Worm (Caenorhabditis elegans): ENCODE results near the gene lips-5.
A peak's percentile ranks its signal among the peaks of the same experiment; 100 is the strongest.

lips-5 gene

DNA sequence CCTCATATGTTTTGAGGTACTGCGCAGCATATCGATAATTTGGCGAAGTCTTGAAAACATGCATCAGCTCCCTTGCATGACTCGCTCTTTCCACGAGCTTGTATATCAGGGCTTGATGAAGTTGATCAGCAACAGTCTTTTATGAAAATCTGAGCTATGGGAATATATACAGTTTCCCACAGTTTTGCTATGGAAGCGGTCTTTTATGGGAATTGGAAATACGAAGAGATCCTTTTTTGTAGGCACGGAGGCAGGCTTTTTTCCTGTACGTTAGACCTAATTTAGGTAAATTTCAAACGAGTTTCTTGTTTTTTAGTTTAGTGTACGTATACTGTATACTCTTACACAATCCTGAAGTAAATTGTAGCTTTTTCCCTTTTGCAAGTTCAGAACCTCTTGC lies 17.6 kb downstream of the lips-5 start, which contains the start of gene T12A7.9:
T12A7.9 (minus strand) TSS at position 101 of the 400 bp plus-strand sequence.
- no peak for TF ChIP-seq pha-4 (tag; optimal IDR thresholded peaks at IDR 0.05)
- no peak for TF ChIP-seq hlh-1 (tag; optimal IDR thresholded peaks at IDR 0.05)
- no peak for TF ChIP-seq mls-2 (tag; optimal IDR thresholded peaks at IDR 0.05)
- TF ChIP-seq zip-8 (tag; optimal IDR thresholded peaks at IDR 0.05): no peak
- TF ChIP-seq ceh-83 (GFP tag; optimal IDR thresholded peaks at IDR 0.05): no peak
- TF ChIP-seq tbx-8 (GFP tag; optimal IDR thresholded peaks at IDR 0.05): no peak
- no peak for TF ChIP-seq nhr-76 (tag; optimal IDR thresholded peaks at IDR 0.05)

DNA sequence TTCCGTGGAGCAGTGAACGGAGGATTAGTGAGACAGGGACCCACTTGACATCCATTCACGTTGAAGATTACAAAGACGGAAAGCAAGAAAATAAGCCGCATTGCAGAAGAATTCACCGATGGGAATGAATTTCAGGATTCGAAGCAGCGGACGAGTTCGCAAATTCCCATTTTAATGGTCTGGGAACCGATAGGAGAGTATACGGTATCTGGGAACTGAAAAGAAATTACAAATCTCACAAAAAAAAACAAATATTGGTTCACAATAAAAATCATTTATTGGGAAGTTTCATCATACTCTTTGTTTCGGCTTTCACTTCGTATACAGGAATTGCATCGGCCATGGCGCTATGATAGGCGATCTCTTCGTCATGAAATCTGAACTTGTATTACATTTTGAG lies 18.5 kb downstream of the lips-5 start, which contains the start of gene T12A7.10:
T12A7.10 (minus strand) TSS at position 101 of the 400 bp plus-strand sequence.
- TF ChIP-seq drap-1 (GFP tag; optimal IDR thresholded peaks at IDR 0.05) (no peak), hlh-1 (tag; optimal IDR thresholded peaks at IDR 0.05) (no peak)

DNA sequence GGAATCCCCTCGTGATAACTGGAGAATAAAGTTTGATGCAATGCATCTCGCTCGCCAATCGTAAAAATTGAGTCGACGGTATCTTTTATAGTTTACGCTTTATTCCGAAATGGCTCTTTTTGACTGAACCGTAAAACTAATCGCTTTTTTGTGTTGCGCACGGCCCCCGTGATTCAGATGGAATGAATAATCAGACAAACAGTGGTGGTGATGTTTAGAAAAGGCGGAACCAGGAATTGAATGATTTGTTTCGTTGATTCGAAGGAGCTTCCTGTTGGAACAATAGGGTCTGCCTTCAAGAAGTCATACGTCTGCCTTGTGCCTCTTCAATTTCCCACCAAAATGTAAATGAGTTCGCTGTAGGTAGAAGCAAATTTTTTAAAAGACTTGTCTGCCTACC lies 19.2 kb downstream of the lips-5 start, which contains the start of gene scl-18:
scl-18 (minus strand) TSS at position 101 of the 400 bp plus-strand sequence.
- TF ChIP-seq snpc-4 (tag; optimal IDR thresholded peaks at IDR 0.05) (no peak), cnd-1 (tag; optimal IDR thresholded peaks at IDR 0.05) (no peak), ztf-11 (tag; optimal IDR thresholded peaks at IDR 0.05) (no peak), lin-13 (tag; optimal IDR thresholded peaks at IDR 0.05) (no peak), unc-120 (tag; optimal IDR thresholded peaks at IDR 0.05; ENCODE audit: poor library complexity, severe bottlenecking) (no peak), bed-3 (GFP tag; optimal IDR thresholded peaks at IDR 0.05) (no peak), ces-1 (GFP tag; optimal IDR thresholded peaks at IDR 0.05) (no peak), elt-3 (tag; optimal IDR thresholded peaks at IDR 0.05) (no peak), pha-4 (tag; optimal IDR thresholded peaks at IDR 0.05) (no peak), hlh-1 (tag; optimal IDR thresholded peaks at IDR 0.05) (no peak), blmp-1 (tag; optimal IDR thresholded peaks at IDR 0.05) (no peak), flh-1 (GFP tag; optimal IDR thresholded peaks at IDR 0.05) (no peak), nhr-28 (tag; optimal IDR thresholded peaks at IDR 0.05) (no peak), nhr-12 (tag; optimal IDR thresholded peaks at IDR 0.05) (no peak), ceh-43 (GFP tag; optimal IDR thresholded peaks at IDR 0.05) (no peak)

DNA sequence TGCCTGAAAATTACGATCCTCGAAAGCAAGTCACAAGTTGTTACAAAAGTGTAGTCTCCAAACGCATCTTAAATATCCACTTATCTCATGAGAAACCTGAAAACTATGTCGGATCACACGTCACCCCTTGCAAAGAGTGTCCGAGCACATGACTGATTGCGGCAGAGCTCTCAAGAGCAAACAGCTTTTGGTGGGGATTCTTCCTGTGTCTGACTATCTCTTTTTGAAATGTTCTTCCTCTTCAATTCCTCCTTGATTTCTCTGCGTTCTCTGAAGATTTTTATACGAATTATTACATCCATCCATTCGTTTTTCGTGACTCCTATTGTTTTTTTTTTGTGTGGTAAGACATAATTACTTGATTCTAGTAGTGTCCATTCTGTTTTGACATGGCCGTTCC lies 24.7 kb downstream of the lips-5 start, which contains the start of gene T12A7.6:
T12A7.6 (plus strand) TSS at position 369 of the 400 bp plus-strand sequence.
- TF ChIP-seq elt-1 (tag; optimal IDR thresholded peaks at IDR 0.05; ENCODE audit: borderline replicate concordance, insufficient read depth) (no peak), hlh-1 (tag; optimal IDR thresholded peaks at IDR 0.05) (no peak), nhr-237 (tag; optimal IDR thresholded peaks at IDR 0.05) (no peak), lin-32 (GFP tag; optimal IDR thresholded peaks at IDR 0.05) (no peak), sem-2 (GFP tag; optimal IDR thresholded peaks at IDR 0.05) (no peak)

DNA sequence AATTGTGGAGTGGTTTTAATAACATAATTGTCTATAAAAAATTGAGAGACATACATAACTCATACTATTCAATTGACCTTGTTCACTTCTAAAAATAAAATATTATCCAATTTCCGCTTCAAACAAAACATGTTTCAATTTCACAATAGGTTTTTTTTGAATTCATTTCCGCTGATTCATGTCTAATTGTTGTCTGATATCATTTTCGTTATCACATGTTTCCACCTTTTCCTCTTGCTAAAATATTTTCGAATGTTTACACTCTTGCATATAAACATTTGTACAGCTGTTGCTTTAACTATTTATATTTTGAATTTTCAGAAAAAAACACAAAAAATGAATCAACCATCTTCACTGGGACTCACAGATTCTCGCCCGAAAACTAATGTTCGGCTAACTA lies 28.2 kb downstream of the lips-5 start, which contains the start of gene gem-4:
gem-4 (plus strand) TSS at position 301 of the 400 bp plus-strand sequence.
- TF ChIP-seq unc-120 (tag; optimal IDR thresholded peaks at IDR 0.05; ENCODE audit: poor library complexity, severe bottlenecking) (no peak), ham-2 (GFP tag; optimal IDR thresholded peaks at IDR 0.05) (no peak), nhr-237 (tag; optimal IDR thresholded peaks at IDR 0.05) (no peak), pha-4 (tag; optimal IDR thresholded peaks at IDR 0.05) (no peak), ceh-39 (tag; optimal IDR thresholded peaks at IDR 0.05) (no peak), tbx-8 (GFP tag; optimal IDR thresholded peaks at IDR 0.05) (no peak), flh-1 (GFP tag; optimal IDR thresholded peaks at IDR 0.05) (no peak), sptf-1 (tag; optimal IDR thresholded peaks at IDR 0.05) (no peak), elt-3 (tag; optimal IDR thresholded peaks at IDR 0.05) (no peak), nhr-2 (tag; optimal IDR thresholded peaks at IDR 0.05) (no peak), M03D4.4 (tag; optimal IDR thresholded peaks at IDR 0.05) (no peak), unc-39 (tag; optimal IDR thresholded peaks at IDR 0.05) (no peak), nhr-76 (tag; optimal IDR thresholded peaks at IDR 0.05) (no peak), nhr-12 (tag; optimal IDR thresholded peaks at IDR 0.05) (no peak)

DNA sequence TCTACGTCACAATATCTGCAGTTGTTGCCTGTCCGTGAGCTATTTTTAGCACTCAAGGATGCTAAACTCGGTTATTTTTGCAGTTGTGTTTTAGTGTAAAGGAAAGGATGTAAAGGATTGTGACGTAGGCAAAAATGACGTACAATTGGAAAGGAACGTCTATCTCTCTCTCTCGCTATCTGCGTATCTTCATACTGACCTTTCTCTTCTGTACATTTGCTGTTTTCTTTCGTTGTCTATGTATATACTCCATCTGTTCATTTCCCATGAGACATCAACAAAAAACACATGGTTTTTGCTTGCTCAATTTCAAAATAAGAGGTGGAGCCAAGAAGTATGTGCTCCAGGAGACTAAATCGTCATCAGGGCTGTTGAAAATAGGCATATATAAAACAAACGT lies 29.3 kb downstream of the lips-5 start:
- TF ChIP-seq nhr-76 (tag; optimal IDR thresholded peaks at IDR 0.05): no peak
- TF ChIP-seq unc-39 (tag; optimal IDR thresholded peaks at IDR 0.05): no peak
- TF ChIP-seq zip-8 (tag; optimal IDR thresholded peaks at IDR 0.05): peak; percentile 4
